Worm (Caenorhabditis elegans): ENCODE measurements around the gene C27F2.6.
A peak's percentile ranks its signal among the peaks of the same experiment; 100 is the strongest.

DNA sequence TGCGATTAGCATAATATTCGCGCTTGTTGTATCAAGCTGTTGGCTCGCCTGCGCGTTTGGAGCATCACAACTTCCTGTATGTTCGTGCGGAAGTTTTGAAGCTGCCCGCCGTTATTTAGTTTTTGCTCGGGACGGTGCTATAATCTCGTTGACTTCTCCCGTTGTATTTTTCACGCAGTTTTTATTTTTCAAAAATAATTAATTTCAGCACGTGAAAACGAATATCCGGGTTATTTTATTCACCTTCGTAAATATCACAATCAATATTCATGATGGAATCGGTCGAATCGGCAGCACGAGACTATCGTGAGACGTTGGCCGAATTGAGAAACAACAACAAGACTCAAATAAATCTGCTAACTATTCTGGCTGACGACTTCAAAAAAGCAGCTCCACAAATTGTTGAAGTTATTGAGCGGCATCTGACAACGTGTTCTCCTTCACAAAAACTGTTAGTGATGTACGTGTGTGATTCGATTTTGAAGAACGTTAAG, 44.9 kb upstream of the C27F2.6 start:
- TF ChIP-seq ces-1 (GFP tag; optimal IDR thresholded peaks at IDR 0.05): no peak
- TF ChIP-seq zag-1 (tag; optimal IDR thresholded peaks at IDR 0.05): no peak
- no peak for TF ChIP-seq daf-12 (tag; optimal IDR thresholded peaks at IDR 0.05)
- peak; percentile 55; the same call in 1 of the 2 replicates for TF ChIP-seq lin-38 (GFP tag; IDR thresholded peaks at IDR 0.05)
- TF ChIP-seq aly-2 (tag; optimal IDR thresholded peaks at IDR 0.05): no peak
